Worm (Caenorhabditis elegans) whole organism, early embryonic: ENCODE measurements around the gene Y25C1A.7.

Experiments
- B0310.2 ChIP-seq: sonication (generic microtip); optimal IDR thresholded peaks from 2 replicates; lab custom pipeline; 2016; ENCODE audit warnings: mild to moderate bottlenecking, missing genetic modification characterization, missing compliant biosample characterization
- F13C5.2 ChIP-seq: sonication (generic microtip); optimal IDR thresholded peaks from 2 replicates; lab custom pipeline; 2017; ENCODE audit warnings: mild to moderate bottlenecking, missing genetic modification characterization, inconsistent platforms, missing compliant biosample characterization
- ama-1 ChIP-seq: fragments of 150-350 bp; optimal IDR thresholded peaks from 2 replicates; lab custom pipeline; 2014
- ceh-13 ChIP-seq: fragments of 200-800 bp; sonication (Bioruptor generic); optimal IDR thresholded peaks from 2 replicates; lab custom pipeline; 2018; ENCODE audit warnings: mild to moderate bottlenecking, missing genetic modification characterization, missing compliant biosample characterization
- ceh-36 ChIP-seq: sonication (generic microtip); optimal IDR thresholded peaks from 2 replicates; lab custom pipeline; 2016; ENCODE audit warnings: missing genetic modification characterization, inconsistent platforms, missing compliant biosample characterization
- ets-7 ChIP-seq: sonication (generic microtip); optimal IDR thresholded peaks from 2 replicates; lab custom pipeline; 2016; ENCODE audit warnings: missing genotype, missing genetic modification characterization, missing compliant biosample characterization
- flt-1 ChIP-seq: fragments of 200-800 bp; sonication (Bioruptor generic); IDR thresholded peaks from 2 replicates; pipeline ENCODE4 v1.3.6; 2022; ENCODE audit warnings: missing genetic modification characterization, missing compliant biosample characterization
- hmbx-1 ChIP-seq: sonication (generic microtip); optimal IDR thresholded peaks from 2 replicates; lab custom pipeline; 2016; ENCODE audit warnings: mild to moderate bottlenecking, missing genetic modification characterization, missing compliant biosample characterization
- hmg-4 ChIP-seq: fragments of 200-800 bp; sonication (Bioruptor generic); optimal IDR thresholded peaks from 2 replicates; lab custom pipeline; 2018; ENCODE audit warnings: mild to moderate bottlenecking, missing genetic modification characterization, missing compliant biosample characterization
- hnd-1 ChIP-seq: sonication (generic microtip); optimal IDR thresholded peaks from 2 replicates; lab custom pipeline; 2016; ENCODE audit warnings: missing genetic modification characterization, missing compliant biosample characterization
- pes-1 ChIP-seq: fragments of 200-800 bp; sonication (Bioruptor generic); IDR thresholded peaks from 2 replicates; pipeline ENCODE4 v1.3.6; 2022; ENCODE audit warnings: missing genetic modification reagents, missing genetic modification characterization, missing compliant biosample characterization
- scrt-1 ChIP-seq: fragments of 200-800 bp; sonication (Bioruptor generic); IDR thresholded peaks from 2 replicates; pipeline ENCODE4 v1.3.6; 2022; ENCODE audit warnings: missing genetic modification characterization, missing compliant biosample characterization
- sea-1 ChIP-seq: fragments of 200-800 bp; sonication (Bioruptor generic); conservative IDR thresholded peaks from 2 replicates; pipeline ENCODE4 v1.3.6; 2022; ENCODE audit warnings: missing genetic modification characterization, missing compliant biosample characterization
- tra-4 ChIP-seq: sonication (generic microtip); optimal IDR thresholded peaks from 2 replicates; lab custom pipeline; 2017; ENCODE audit warnings: missing genetic modification characterization, missing compliant biosample characterization

ce11 chrII:3087134-3087533 is 16.3 kb upstream of the Y25C1A.7 start:
- no peak for TF ChIP-seq ama-1 (lab: Kevin White, UChicago)
- TF ChIP-seq ets-7 (tag; lab: Kevin White, UChicago), result no peak
- no peak for TF ChIP-seq tra-4 (tag; lab: Kevin White, UChicago)
- TF ChIP-seq hmbx-1 (tag; lab: Kevin White, UChicago), result no peak
- TF ChIP-seq scrt-1 (GFP tag; lab: Robert Waterston, UW), result no peak
- TF ChIP-seq B0310.2 (tag; lab: Kevin White, UChicago), result no peak
- TF ChIP-seq ceh-13, result no peak
- TF ChIP-seq sea-1 (GFP tag; lab: Robert Waterston, UW), result no peak
- TF ChIP-seq F13C5.2 (tag; lab: Kevin White, UChicago), result no peak
- no peak for TF ChIP-seq hnd-1 (tag; lab: Kevin White, UChicago)
- no peak for TF ChIP-seq flt-1 (GFP tag; lab: Robert Waterston, UW)
- TF ChIP-seq pes-1 (GFP tag; lab: Robert Waterston, UW), result no peak
- TF ChIP-seq hmg-4, result no peak
- TF ChIP-seq ceh-36 (tag; lab: Kevin White, UChicago), result no peak
